Worm (Caenorhabditis elegans): ENCODE results near the gene Y43H11AL.1.

DNA sequence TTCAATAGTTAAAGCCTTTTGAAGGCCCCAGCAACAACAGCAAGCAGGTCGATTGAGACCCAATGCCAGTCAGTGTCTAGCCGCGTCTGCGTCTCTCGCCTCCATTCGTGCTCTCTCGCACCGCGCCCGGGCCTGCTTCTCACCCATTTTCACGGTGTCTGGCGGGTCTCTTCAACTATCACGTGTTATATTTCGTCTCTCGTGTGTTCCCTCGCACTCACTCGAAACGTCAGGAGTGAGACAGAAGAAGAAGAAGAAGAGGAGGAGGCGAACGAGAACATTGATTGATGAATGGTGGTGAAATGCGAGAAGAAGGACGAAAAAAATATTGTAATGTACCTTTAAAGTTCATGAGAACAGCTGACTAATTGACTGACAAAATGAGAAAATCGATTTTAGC, 11.3 kb downstream of the Y43H11AL.1 start:
- no peak for TF ChIP-seq hnd-1 (tag; optimal IDR thresholded peaks at IDR 0.05)
- TF ChIP-seq aly-1 (tag; optimal IDR thresholded peaks at IDR 0.05), result peak; percentile 45
- TF ChIP-seq flt-1 (GFP tag; IDR thresholded peaks at IDR 0.05), result no peak
